Worm (Caenorhabditis elegans): ENCODE results near the gene T05C12.4.

T05C12.4 gene

DNA sequence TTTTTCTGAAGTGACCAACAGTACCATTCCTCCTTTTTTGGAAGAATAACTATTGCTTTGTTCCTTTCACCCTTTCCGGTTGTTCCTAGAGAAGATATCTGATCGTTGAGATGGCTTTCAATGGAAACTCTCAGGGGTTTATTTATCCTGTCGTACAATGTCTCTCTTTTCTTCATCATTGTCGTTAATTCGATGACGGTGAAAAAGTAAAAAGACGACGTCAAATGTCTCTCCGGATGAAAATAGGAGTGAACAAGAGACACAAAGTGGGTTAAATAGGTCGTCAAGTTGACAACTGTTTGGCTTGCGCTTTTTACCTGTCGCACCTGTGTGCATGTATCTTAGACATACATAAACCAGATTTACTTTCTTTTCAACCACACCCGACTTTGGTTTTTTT lies 13.7 kb upstream of the T05C12.4 start:
- no peak for TF ChIP-seq eyg-1 (tag; optimal IDR thresholded peaks at IDR 0.05)
- no peak for TF ChIP-seq ceh-30 (tag; optimal IDR thresholded peaks at IDR 0.05)
- TF ChIP-seq ahr-1 (tag; optimal IDR thresholded peaks at IDR 0.05), result no peak
- no peak for TF ChIP-seq elt-2 (tag; optimal IDR thresholded peaks at IDR 0.05)
- TF ChIP-seq hlh-30 (tag; optimal IDR thresholded peaks at IDR 0.05; ENCODE audit: insufficient read depth), result no peak
- TF ChIP-seq fax-1 (tag; optimal IDR thresholded peaks at IDR 0.05), result no peak
- TF ChIP-seq fkh-10 (GFP tag; optimal IDR thresholded peaks at IDR 0.05), result no peak
- no peak for TF ChIP-seq pag-3 (tag; optimal IDR thresholded peaks at IDR 0.05; ENCODE audit: borderline replicate concordance)
- no peak for TF ChIP-seq C38D4.7 (GFP tag; optimal IDR thresholded peaks at IDR 0.05)
- TF ChIP-seq ceh-48 (tag; optimal IDR thresholded peaks at IDR 0.05), result no peak

DNA sequence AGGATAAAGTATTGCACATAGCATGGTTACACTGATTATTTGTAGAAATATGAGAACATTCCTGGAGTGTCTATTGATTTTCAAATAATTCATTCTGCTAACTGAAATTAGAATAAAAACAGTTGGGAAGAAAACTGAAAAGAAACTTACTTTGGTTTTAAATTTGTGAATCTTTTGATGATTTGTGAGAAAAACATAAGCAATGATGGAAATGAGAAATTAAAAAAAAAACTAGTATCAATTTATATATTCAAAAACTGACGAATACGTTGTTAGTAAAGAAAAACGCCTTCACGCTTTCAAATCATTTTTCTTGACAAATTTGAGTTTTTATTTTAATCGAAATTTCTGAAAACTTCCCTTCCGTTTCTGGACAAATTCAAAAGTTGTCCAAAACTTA lies 12.9 kb upstream of the T05C12.4 start, which contains the start of gene T05C12.9:
TSS of gene T05C12.9 (minus strand) at position 101 of the 400 bp plus-strand sequence.
- TF ChIP-seq pax-1 (tag; optimal IDR thresholded peaks at IDR 0.05) (no peak), elt-2 (tag; optimal IDR thresholded peaks at IDR 0.05) (no peak), ttx-3 (tag; optimal IDR thresholded peaks at IDR 0.05) (no peak), elt-4 (tag; optimal IDR thresholded peaks at IDR 0.05) (no peak), rnt-1 (tag; optimal IDR thresholded peaks at IDR 0.05) (no peak), T23F11.4 (GFP tag; optimal IDR thresholded peaks at IDR 0.05) (no peak), ceh-31 (tag; optimal IDR thresholded peaks at IDR 0.05) (no peak)

DNA sequence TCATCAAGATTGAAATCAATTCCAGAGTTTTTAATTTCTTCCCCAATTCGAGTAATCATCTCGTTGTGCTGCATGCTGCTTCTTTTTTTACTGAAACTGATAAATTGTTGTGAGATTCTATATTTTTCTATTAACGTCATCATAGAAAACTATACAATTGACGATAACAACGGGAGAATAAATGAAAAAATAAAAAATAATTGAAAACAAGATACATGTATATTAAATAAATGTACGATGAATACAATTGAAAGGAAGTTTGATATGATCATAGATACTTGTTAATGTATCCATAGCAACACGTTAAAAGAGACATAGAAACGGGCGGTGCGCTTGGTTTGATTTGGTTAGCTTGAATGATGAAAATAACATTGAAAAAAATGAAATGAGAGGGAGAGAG lies 10.3 kb upstream of the T05C12.4 start, which contains the start of gene T05C12.8:
TSS of gene T05C12.8 (minus strand) at position 101 of the 400 bp plus-strand sequence.
- TF ChIP-seq che-1 (tag; optimal IDR thresholded peaks at IDR 0.05) (no peak), ttx-3 (tag; optimal IDR thresholded peaks at IDR 0.05) (no peak), madf-2 (tag; optimal IDR thresholded peaks at IDR 0.05) (no peak), ets-4 (tag; optimal IDR thresholded peaks at IDR 0.05) (no peak), eyg-1 (tag; optimal IDR thresholded peaks at IDR 0.05) (no peak), tbx-2 (tag; optimal IDR thresholded peaks at IDR 0.05) (no peak), K02D7.2 (tag; optimal IDR thresholded peaks at IDR 0.05) (no peak), mec-3 (tag; optimal IDR thresholded peaks at IDR 0.05; ENCODE audit: borderline replicate concordance) (no peak), odd-2 (tag; optimal IDR thresholded peaks at IDR 0.05) (no peak)

DNA sequence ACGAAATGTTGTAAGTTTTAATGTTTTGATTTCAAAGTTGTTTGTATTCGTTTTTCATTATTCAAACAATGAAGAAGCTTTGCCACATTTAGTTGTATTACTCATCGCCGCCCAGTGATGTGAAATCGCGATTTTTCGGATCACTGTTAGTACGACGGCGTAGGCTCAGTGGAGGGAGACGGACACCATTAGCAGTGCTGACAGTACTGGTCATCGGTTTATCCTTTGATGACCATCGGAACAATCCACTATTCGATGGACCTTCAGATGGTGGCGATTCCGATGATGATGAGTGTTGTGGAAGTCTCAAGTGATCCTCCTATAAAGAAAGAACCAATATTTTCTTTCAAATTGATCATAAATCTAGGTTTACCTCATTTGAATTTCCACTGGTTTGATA lies 7.3 kb upstream of the T05C12.4 start:
- TF ChIP-seq eyg-1 (tag; optimal IDR thresholded peaks at IDR 0.05) (no peak), unc-3 (GFP tag; conservative IDR thresholded peaks at IDR 0.05) (no peak), unc-3 (tag; optimal IDR thresholded peaks at IDR 0.05) (no peak), hlh-15 (tag; optimal IDR thresholded peaks at IDR 0.05) (no peak), ceh-45 (GFP tag; IDR thresholded peaks at IDR 0.05) (no peak), tbx-2 (tag; optimal IDR thresholded peaks at IDR 0.05) (no peak), nhr-11 (tag; optimal IDR thresholded peaks at IDR 0.05) (no peak), pag-3 (tag; optimal IDR thresholded peaks at IDR 0.05; ENCODE audit: borderline replicate concordance) (no peak), unc-86 (tag; optimal IDR thresholded peaks at IDR 0.05) (no peak), ceh-18 (tag; optimal IDR thresholded peaks at IDR 0.05) (no peak), hlh-8 (tag; optimal IDR thresholded peaks at IDR 0.05) (no peak), sox-4 (tag; optimal IDR thresholded peaks at IDR 0.05) (no peak)

DNA sequence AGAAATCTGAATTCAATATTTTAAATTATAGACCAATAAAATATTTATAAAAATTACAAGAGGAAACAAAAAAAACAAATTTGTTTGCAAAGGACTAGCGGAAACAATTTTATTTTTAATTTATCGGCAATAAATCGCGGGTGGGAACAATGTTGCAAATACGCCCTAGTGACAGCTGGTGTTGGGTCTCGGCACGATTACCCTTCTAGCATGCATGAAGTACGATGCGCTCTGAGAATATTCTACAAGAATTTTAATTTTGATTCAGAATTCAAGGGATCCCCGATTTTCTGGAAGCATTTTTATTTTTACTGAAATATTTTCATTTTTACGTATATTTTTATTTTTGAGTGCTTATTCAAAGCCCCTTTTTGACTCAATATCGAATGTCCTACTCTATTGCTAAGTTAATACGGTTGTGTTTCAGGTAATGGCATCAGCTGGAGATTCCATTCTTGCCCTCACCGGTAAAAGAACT lies 4.9 kb upstream of the T05C12.4 start, which contains the start of the genes mig-5 and cct-1:
TSS of gene mig-5 (minus strand) at position 8 of the 478 bp plus-strand sequence.
TSS of gene cct-1 (plus strand) at position 428 of the 478 bp plus-strand sequence.
- TF ChIP-seq ahr-1 (tag; optimal IDR thresholded peaks at IDR 0.05), result no peak
- no peak for TF ChIP-seq ceh-6 (GFP tag; optimal IDR thresholded peaks at IDR 0.05)
- no peak for TF ChIP-seq T23F11.4 (GFP tag; optimal IDR thresholded peaks at IDR 0.05)
- peak; percentile 92 for TF ChIP-seq ceh-18 (tag; optimal IDR thresholded peaks at IDR 0.05)
- peak; percentile 33 for TF ChIP-seq dve-1 (tag; optimal IDR thresholded peaks at IDR 0.05)
- TF ChIP-seq ceh-24 (tag; optimal IDR thresholded peaks at IDR 0.05), result no peak
- no peak for TF ChIP-seq pha-4 (tag; optimal IDR thresholded peaks at IDR 0.05)
- TF ChIP-seq tbx-2 (tag; optimal IDR thresholded peaks at IDR 0.05), result peak; percentile 69
- TF ChIP-seq ets-4 (tag; optimal IDR thresholded peaks at IDR 0.05), result peak; percentile 12
- TF ChIP-seq fkh-10 (GFP tag; optimal IDR thresholded peaks at IDR 0.05), result no peak
- TF ChIP-seq ceh-9 (tag; optimal IDR thresholded peaks at IDR 0.05), result no peak
- no peak for TF ChIP-seq mec-3 (tag; optimal IDR thresholded peaks at IDR 0.05; ENCODE audit: borderline replicate concordance)
- TF ChIP-seq ztf-16 (tag; optimal IDR thresholded peaks at IDR 0.05), result no peak
- TF ChIP-seq dmd-4 (tag; optimal IDR thresholded peaks at IDR 0.05; ENCODE audit: borderline replicate concordance), result no peak
- TF ChIP-seq eyg-1 (tag; optimal IDR thresholded peaks at IDR 0.05), result no peak
- no peak for TF ChIP-seq pat-9 (tag; optimal IDR thresholded peaks at IDR 0.05)
- peak; percentile 35 for TF ChIP-seq ceh-19 (GFP tag; optimal IDR thresholded peaks at IDR 0.05)
- TF ChIP-seq rnt-1 (tag; optimal IDR thresholded peaks at IDR 0.05), result peak; percentile 69
- TF ChIP-seq elt-2 (tag; optimal IDR thresholded peaks at IDR 0.05), result peak; percentile 59
- TF ChIP-seq unc-55 (GFP tag; optimal IDR thresholded peaks at IDR 0.05), result peak; percentile 86
- TF ChIP-seq hlh-15 (tag; optimal IDR thresholded peaks at IDR 0.05), result no peak
- TF ChIP-seq unc-86 (tag; optimal IDR thresholded peaks at IDR 0.05), result peak; percentile 66
- TF ChIP-seq ref-2 (tag; optimal IDR thresholded peaks at IDR 0.05), result peak; percentile 70
- peak; percentile 82 for TF ChIP-seq pax-1 (tag; optimal IDR thresholded peaks at IDR 0.05)
- peak; percentile 68 for TF ChIP-seq ceh-31 (tag; optimal IDR thresholded peaks at IDR 0.05)

Measured in whole organism, late embryonic.